Fruit fly (Drosophila melanogaster) Kc167 (cell line): Measurements from ENCODE around the gene Polr2I.

ENCODE experiments used
- Myc ChIP-seq: fragments of >200 bp; optimal IDR thresholded peaks from 2 replicates; lab custom pipeline; 2017; ENCODE audit warnings: missing external identifiers
- Sin3A ChIP-seq: fragments of >200 bp; optimal IDR thresholded peaks from 2 replicates; lab custom pipeline; 2018; ENCODE audit warnings: missing external identifiers
- h ChIP-seq: fragments of >200 bp; optimal IDR thresholded peaks from 3 replicates; lab custom pipeline; 2018; ENCODE audit warnings: missing external identifiers
- insv ChIP-seq: fragments of >200 bp; optimal IDR thresholded peaks from 3 replicates; lab custom pipeline; 2018; ENCODE audit warnings: missing external identifiers
- psq ChIP-seq: fragments of >200 bp; optimal IDR thresholded peaks from 2 replicates; lab custom pipeline; 2017; ENCODE audit warnings: missing external identifiers
- ttk ChIP-seq: sonication (Bioruptor generic); optimal IDR thresholded peaks from 2 replicates; lab custom pipeline; 2017; ENCODE audit warnings: missing external identifiers

The Polr2I gene

dm6 chr3R:14346838-14347745 is 38.2 kb downstream of the Polr2I start:
- TF ChIP-seq Myc (lab: Kevin White, UChicago) (no peak), psq (no peak), h (no peak), Sin3A (lab: Kevin White, UChicago) (no peak), insv (lab: Kevin White, UChicago) (no peak), ttk (no peak)

- TF ChIP-seq h (no peak), ttk (no peak), Sin3A (lab: Kevin White, UChicago) (no peak), psq (no peak)
These were observed 39.6 kb downstream of the Polr2I start for dm6 chr3R:14348480-14348879.

dm6 chr3R:14351418-14351817 is 42.5 kb downstream of the Polr2I start:
- no peak for TF ChIP-seq Sin3A (lab: Kevin White, UChicago)
- TF ChIP-seq psq = no peak
- TF ChIP-seq h = no peak
- no peak for TF ChIP-seq ttk
- TF ChIP-seq insv (lab: Kevin White, UChicago) = no peak
- no peak for TF ChIP-seq Myc (lab: Kevin White, UChicago)

dm6 chr3R:14353733-14354152 is 44.9 kb downstream of the Polr2I start:
- no peak for TF ChIP-seq psq
- no peak for TF ChIP-seq insv (lab: Kevin White, UChicago)
- TF ChIP-seq h = no peak
- TF ChIP-seq ttk = no peak
- no peak for TF ChIP-seq Sin3A (lab: Kevin White, UChicago)
- no peak for TF ChIP-seq Myc (lab: Kevin White, UChicago)

- TF ChIP-seq psq = no peak
- TF ChIP-seq h = no peak
- TF ChIP-seq Sin3A (lab: Kevin White, UChicago) = no peak
- TF ChIP-seq Myc (lab: Kevin White, UChicago) = no peak
- TF ChIP-seq ttk = no peak
- no peak for TF ChIP-seq insv (lab: Kevin White, UChicago)
These were observed 45.7 kb downstream of the Polr2I start for dm6 chr3R:14354599-14354998.

dm6 chr3R:14356619-14357018 is 47.7 kb downstream of the Polr2I start:
- TF ChIP-seq insv (lab: Kevin White, UChicago) = no peak

- TF ChIP-seq psq (no peak), Sin3A (lab: Kevin White, UChicago) (no peak), insv (lab: Kevin White, UChicago) (no peak), ttk (no peak), h (no peak), Myc (lab: Kevin White, UChicago) (no peak)
These were observed 48.5 kb downstream of the Polr2I start for dm6 chr3R:14357405-14357804.
